Fruit fly (Drosophila melanogaster) whole organism, embryonic: Measurements from ENCODE around the gene CG5181.
A peak's percentile ranks its signal among the peaks of the same experiment; 100 is the strongest.

Experiments
- Bdp1 ChIP-seq: fragments of 200-800 bp; sonication (Bioruptor generic); optimal IDR thresholded peaks from 3 replicates; lab custom pipeline; 2016; ENCODE audit warnings: missing biosample characterization, missing genetic modification characterization
- Bgb ChIP-seq: fragments of 200-800 bp; sonication (Bioruptor generic); IDR thresholded peaks from 2 replicates; pipeline ENCODE4 v1.3.6; 2022; ENCODE audit warnings: missing biosample characterization, missing genetic modification characterization; ENCODE audit not compliant: partially characterized antibody
- CG1024 ChIP-seq: fragments of 200-800 bp; sonication (Bioruptor generic); IDR thresholded peaks from 2 replicates; pipeline ENCODE4 v1.3.6; 2022; ENCODE audit warnings: missing biosample characterization, missing genetic modification characterization
- CG12104 ChIP-seq: fragments of 200-800 bp; sonication (Bioruptor generic); optimal IDR thresholded peaks from 3 replicates; lab custom pipeline; 2016; ENCODE audit warnings: missing biosample characterization, missing genetic modification characterization
- CG12219 ChIP-seq: fragments of 200-800 bp; sonication (Bioruptor generic); optimal IDR thresholded peaks from 3 replicates; lab custom pipeline; 2018; ENCODE audit warnings: missing biosample characterization, mild to moderate bottlenecking, missing genetic modification characterization
- CG13624 ChIP-seq: fragments of 200-800 bp; sonication (Bioruptor generic); optimal IDR thresholded peaks from 2 replicates; lab custom pipeline; 2016; ENCODE audit warnings: missing biosample characterization, missing genetic modification characterization
- CG14050 ChIP-seq: fragments of 200-800 bp; sonication (Bioruptor generic); IDR thresholded peaks from 3 replicates; pipeline ENCODE4 v1.3.6; 2022; ENCODE audit warnings: missing biosample characterization, missing genetic modification characterization
- CG15269 ChIP-seq: fragments of 200-800 bp; sonication (Bioruptor generic); optimal IDR thresholded peaks from 2 replicates; lab custom pipeline; 2018; ENCODE audit warnings: missing biosample characterization, mild to moderate bottlenecking, missing genetic modification characterization, moderate library complexity
- CG1529 ChIP-seq: fragments of 200-800 bp; sonication (Bioruptor generic); optimal IDR thresholded peaks from 3 replicates; lab custom pipeline; 2018; ENCODE audit warnings: missing biosample characterization, missing genetic modification characterization
- CG15514 ChIP-seq: fragments of 200-800 bp; sonication (Bioruptor generic); optimal IDR thresholded peaks from 3 replicates; lab custom pipeline; 2017; ENCODE audit warnings: missing biosample characterization, missing genetic modification characterization, mild to moderate bottlenecking, moderate library complexity, missing genetic modification reagents
- CG17802 ChIP-seq: fragments of 200-800 bp; sonication (Bioruptor generic); optimal IDR thresholded peaks from 2 replicates; lab custom pipeline; 2018; ENCODE audit warnings: missing biosample characterization, mild to moderate bottlenecking, missing genetic modification characterization, moderate library complexity
- CG1792 ChIP-seq: fragments of 200-800 bp; sonication (Bioruptor generic); optimal IDR thresholded peaks from 2 replicates; lab custom pipeline; 2016; ENCODE audit warnings: missing biosample characterization, missing genetic modification characterization
- CG2116 ChIP-seq: fragments of 200-800 bp; sonication (Bioruptor generic); optimal IDR thresholded peaks from 3 replicates; lab custom pipeline; 2018; ENCODE audit warnings: missing biosample characterization, mild to moderate bottlenecking, missing genetic modification characterization
- CG3163 ChIP-seq: fragments of 200-800 bp; sonication (Bioruptor generic); optimal IDR thresholded peaks from 3 replicates; lab custom pipeline; 2016; ENCODE audit warnings: missing biosample characterization, missing genetic modification characterization
- CG34422 ChIP-seq: fragments of 200-800 bp; sonication (Bioruptor generic); IDR thresholded peaks from 3 replicates; pipeline ENCODE4 v1.3.6; 2022; ENCODE audit warnings: missing biosample characterization, missing genetic modification characterization
- CG4404 ChIP-seq: fragments of 200-800 bp; sonication (Bioruptor generic); IDR thresholded peaks from 2 replicates; pipeline ENCODE4 v1.3.6; 2022; ENCODE audit warnings: missing biosample characterization, missing genetic modification characterization
- CG7271 ChIP-seq: fragments of 200-800 bp; sonication (Bioruptor generic); optimal IDR thresholded peaks from 2 replicates; lab custom pipeline; 2018; ENCODE audit warnings: missing biosample characterization, mild to moderate bottlenecking, missing genetic modification characterization, moderate library complexity
- CG8765 ChIP-seq: fragments of 200-800 bp; sonication (Bioruptor generic); IDR thresholded peaks from 2 replicates; pipeline ENCODE4 v1.3.6; 2022; ENCODE audit warnings: missing biosample characterization, missing genetic modification characterization
- CG8924 ChIP-seq: fragments of 200-800 bp; optimal IDR thresholded peaks from 3 replicates; lab custom pipeline; 2019; ENCODE audit warnings: missing biosample characterization, mild to moderate bottlenecking, missing genetic modification characterization, moderate library complexity
- CG9876 ChIP-seq: fragments of 200-800 bp; sonication (Bioruptor generic); optimal IDR thresholded peaks from 2 replicates; lab custom pipeline; 2016; ENCODE audit warnings: missing biosample characterization, missing genetic modification characterization
- Dad ChIP-seq: fragments of 200-800 bp; sonication (Bioruptor generic); optimal IDR thresholded peaks from 3 replicates; lab custom pipeline; 2016; ENCODE audit warnings: missing biosample characterization, missing genetic modification characterization
- Doc3 ChIP-seq: fragments of 200-800 bp; sonication (Bioruptor generic); IDR thresholded peaks from 3 replicates; pipeline ENCODE4 v1.3.6; 2022; ENCODE audit warnings: missing biosample characterization, missing genetic modification characterization; ENCODE audit not compliant: partially characterized antibody
- E2f1 ChIP-seq: fragments of 200-800 bp; sonication (Bioruptor generic); IDR thresholded peaks from 2 replicates; pipeline ENCODE4 v1.3.6; 2022; ENCODE audit warnings: missing biosample characterization, missing genetic modification characterization
- E2f2 ChIP-seq: fragments of 200-800 bp; sonication (Bioruptor generic); IDR thresholded peaks from 2 replicates; pipeline ENCODE4 v1.3.6; 2022; ENCODE audit warnings: missing biosample characterization, missing genetic modification characterization
- Eip74EF ChIP-seq, 2 experiments: fragments of 200-800 bp in 1 of 2; fragments of >200 bp in 1 of 2; sonication (Bioruptor generic) in 1 of 2; optimal IDR thresholded peaks; 2 replicates each; lab custom pipeline; 2017 to 2019; ENCODE audit warnings: missing biosample characterization in 2 of 2, missing genetic modification characterization in 2 of 2, mild to moderate bottlenecking in 1 of 2, moderate library complexity in 1 of 2
- Fer1 ChIP-seq: fragments of 200-800 bp; sonication (Bioruptor generic); optimal IDR thresholded peaks from 2 replicates; lab custom pipeline; 2017; ENCODE audit warnings: missing biosample characterization, mild to moderate bottlenecking, missing genetic modification characterization
- Hr78 ChIP-seq, 2 experiments: fragments of 200-800 bp in 1 of 2; fragments of >200 bp in 1 of 2; sonication (Bioruptor generic) in 1 of 2; optimal IDR thresholded peaks; 2 replicates each; lab custom pipeline; 2017 to 2019; ENCODE audit warnings: missing biosample characterization in 2 of 2, missing genetic modification characterization in 2 of 2, mild to moderate bottlenecking in 1 of 2, moderate library complexity in 1 of 2
- Nf-YB ChIP-seq: fragments of 200-800 bp; sonication (Bioruptor generic); optimal IDR thresholded peaks from 3 replicates; lab custom pipeline; 2019; ENCODE audit warnings: missing biosample characterization, mild to moderate bottlenecking, missing genetic modification characterization, moderate library complexity
- PHDP ChIP-seq: fragments of 200-800 bp; sonication (Bioruptor generic); optimal IDR thresholded peaks from 3 replicates; lab custom pipeline; 2018; ENCODE audit warnings: missing biosample characterization, mild to moderate bottlenecking, missing genetic modification characterization, moderate library complexity
- Rx ChIP-seq: fragments of 200-800 bp; sonication (Bioruptor generic); IDR thresholded peaks from 2 replicates; pipeline ENCODE4 v1.3.6; 2022; ENCODE audit warnings: missing biosample characterization, missing genetic modification characterization
- Side ChIP-seq: fragments of 200-800 bp; sonication (Bioruptor generic); optimal IDR thresholded peaks from 2 replicates; lab custom pipeline; 2016; ENCODE audit warnings: missing biosample characterization, missing genetic modification characterization
- Sin3A ChIP-seq: fragments of >200 bp; optimal IDR thresholded peaks from 2 replicates; lab custom pipeline; 2018
- Spps ChIP-seq: fragments of 200-800 bp; sonication (Bioruptor generic); optimal IDR thresholded peaks from 2 replicates; lab custom pipeline; 2018; ENCODE audit warnings: missing biosample characterization, mild to moderate bottlenecking, missing genetic modification characterization
- Ssrp ChIP-seq: fragments of 200-800 bp; sonication (Bioruptor generic); optimal IDR thresholded peaks from 2 replicates; lab custom pipeline; 2018; ENCODE audit warnings: missing biosample characterization, mild to moderate bottlenecking, missing genetic modification characterization, moderate library complexity
- bcd ChIP-seq: fragments of 200-800 bp; sonication (Bioruptor generic); optimal IDR thresholded peaks from 2 replicates; lab custom pipeline; 2017; ENCODE audit warnings: missing biosample characterization, mild to moderate bottlenecking, missing genetic modification characterization
- cas ChIP-seq: fragments of 200-800 bp; sonication (Bioruptor generic); IDR thresholded peaks from 2 replicates; pipeline ENCODE4 v1.3.6; 2022; ENCODE audit warnings: missing biosample characterization, missing genetic modification characterization
- caup ChIP-seq: fragments of 200-800 bp; sonication (Bioruptor generic); optimal IDR thresholded peaks from 3 replicates; lab custom pipeline; 2017; ENCODE audit warnings: missing biosample characterization, mild to moderate bottlenecking, missing genetic modification characterization, moderate library complexity; ENCODE audit not compliant: severe bottlenecking
- crc ChIP-seq: fragments of 200-800 bp; sonication (Bioruptor generic); optimal IDR thresholded peaks from 2 replicates; lab custom pipeline; 2016; ENCODE audit warnings: missing biosample characterization, missing genetic modification characterization
- grn ChIP-seq: fragments of 200-800 bp; sonication (Bioruptor generic); optimal IDR thresholded peaks from 3 replicates; lab custom pipeline; 2017; ENCODE audit warnings: missing biosample characterization, missing genetic modification characterization
- h ChIP-seq: fragments of >200 bp; optimal IDR thresholded peaks from 2 replicates; lab custom pipeline; 2017
- luna ChIP-seq: fragments of 200-800 bp; sonication (Bioruptor generic); optimal IDR thresholded peaks from 2 replicates; lab custom pipeline; 2016; ENCODE audit warnings: missing biosample characterization, missing genetic modification characterization
- maf-S ChIP-seq: fragments of 200-800 bp; sonication (Bioruptor generic); optimal IDR thresholded peaks from 2 replicates; lab custom pipeline; 2016; ENCODE audit warnings: missing biosample characterization, missing genetic modification characterization
- p53 ChIP-seq: fragments of 200-800 bp; sonication (Bioruptor generic); optimal IDR thresholded peaks from 2 replicates; lab custom pipeline; 2016; ENCODE audit warnings: missing biosample characterization, missing genetic modification characterization
- repo ChIP-seq: fragments of 200-800 bp; sonication (Bioruptor generic); optimal IDR thresholded peaks from 2 replicates; lab custom pipeline; 2016; ENCODE audit warnings: missing biosample characterization, missing genetic modification characterization
- sens ChIP-seq: fragments of 200-800 bp; sonication (Bioruptor generic); peaks from one replicate; lab custom pipeline; 2016; ENCODE audit warnings: missing biosample characterization, missing genetic modification characterization
- shn ChIP-seq: fragments of 200-800 bp; sonication (Bioruptor generic); optimal IDR thresholded peaks from 3 replicates; lab custom pipeline; 2016; ENCODE audit warnings: missing biosample characterization, missing genetic modification characterization
- slbo ChIP-seq: fragments of 200-800 bp; sonication (Bioruptor generic); IDR thresholded peaks from 2 replicates; pipeline ENCODE4 v1.3.6; 2022; ENCODE audit warnings: missing biosample characterization, missing genetic modification characterization
- sna ChIP-seq: fragments of 200-800 bp; sonication (Bioruptor generic); IDR thresholded peaks from 2 replicates; pipeline ENCODE4 v1.3.6; 2022; ENCODE audit warnings: missing biosample characterization, missing genetic modification characterization; ENCODE audit not compliant: partially characterized antibody
- tna ChIP-seq: fragments of 200-800 bp; sonication (Bioruptor generic); IDR thresholded peaks from 2 replicates; pipeline ENCODE4 v1.3.6; 2022; ENCODE audit warnings: missing biosample characterization, missing genetic modification characterization; ENCODE audit not compliant: partially characterized antibody
- unc-4 ChIP-seq: fragments of 200-800 bp; sonication (Bioruptor generic); IDR thresholded peaks from 2 replicates; pipeline ENCODE4 v1.3.6; 2022; ENCODE audit warnings: missing biosample characterization, missing genetic modification characterization; ENCODE audit not compliant: partially characterized antibody

Gene CG5181

DNA sequence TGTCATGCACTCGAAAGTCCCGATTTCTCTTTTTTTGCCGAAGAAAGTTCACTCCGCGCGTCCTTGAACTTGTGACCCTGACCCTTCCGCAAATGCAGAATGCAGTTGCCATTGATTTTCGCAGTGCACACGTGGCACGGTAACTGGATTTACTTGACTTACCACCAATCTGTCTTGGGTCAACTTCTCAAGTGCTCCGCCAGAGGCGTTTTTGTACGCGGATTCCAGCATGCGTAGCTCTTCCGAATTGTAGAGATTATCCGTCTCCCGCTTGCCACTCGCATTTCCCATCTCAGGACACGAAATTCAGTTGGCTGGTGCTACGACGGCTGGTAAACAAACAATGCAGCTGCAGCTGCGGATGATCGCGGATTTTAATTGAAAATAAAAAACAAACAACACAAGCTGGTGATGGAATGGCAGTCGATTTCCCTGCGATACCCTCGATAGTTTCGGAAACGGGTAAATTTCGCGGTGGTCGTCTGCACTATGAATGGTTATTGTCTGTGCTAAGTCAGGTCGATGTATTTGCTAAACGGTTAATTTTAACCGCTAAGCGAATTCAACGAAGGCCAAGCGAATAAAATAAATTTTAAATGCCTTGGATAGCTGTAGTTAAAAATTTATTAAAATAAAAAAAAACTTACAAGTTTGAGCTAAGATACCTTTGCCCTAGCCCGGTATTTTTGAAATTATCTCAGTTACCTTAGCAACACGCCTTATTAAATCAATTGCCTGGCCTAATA, 21.6 kb downstream of the CG5181 start, which contains the start of the genes CG5149 and gudu:
CG5149 (minus strand) TSS at position 441 of the 746 bp plus-strand sequence.
gudu (plus strand) TSS at position 696 of the 746 bp plus-strand sequence.
- TF ChIP-seq CG34422 (GFP tag; lab: Robert Waterston, UW), result no peak
- no peak for TF ChIP-seq CG17802 (tag; lab: Kevin White, UChicago)
- no peak for TF ChIP-seq CG15269 (tag; lab: Kevin White, UChicago)
- no peak for TF ChIP-seq CG12104
- no peak for TF ChIP-seq p53
- TF ChIP-seq Fer1, result peak; percentile 41
- no peak for TF ChIP-seq Nf-YB
- no peak for TF ChIP-seq maf-S
- TF ChIP-seq E2f1 (GFP tag; lab: Robert Waterston, UW), result no peak
- TF ChIP-seq CG8765 (GFP tag; lab: Robert Waterston, UW), result peak; percentile 51
- TF ChIP-seq Hr78 (GFP tag; optimal IDR thresholded peaks at IDR 0.05; lab: Kevin White, UChicago), result peak in 1 of 2 experiments; percentile 90
- TF ChIP-seq crc (GFP tag; lab: Kevin White, UChicago), result no peak
- TF ChIP-seq unc-4, result peak; percentile 88
- peak; percentile 59 for TF ChIP-seq Sin3A
- no peak for TF ChIP-seq CG1024 (GFP tag; lab: Robert Waterston, UW)
- no peak for TF ChIP-seq repo (GFP tag; lab: Kevin White, UChicago)
- no peak for TF ChIP-seq CG1792 (GFP tag; lab: Kevin White, UChicago)
- TF ChIP-seq CG7271 (tag; lab: Kevin White, UChicago), result no peak
- TF ChIP-seq luna (GFP tag; lab: Kevin White, UChicago), result no peak
- peak; percentile 6 for TF ChIP-seq caup (GFP tag; lab: Kevin White, UChicago)
- TF ChIP-seq PHDP (tag; lab: Kevin White, UChicago), result no peak
- no peak for TF ChIP-seq Rx (GFP tag; lab: Robert Waterston, UW)
- no peak for TF ChIP-seq h (lab: Kevin White, UChicago)
- TF ChIP-seq E2f2 (GFP tag; lab: Robert Waterston, UW), result peak; percentile 52
- TF ChIP-seq bcd, result peak; percentile 40
- TF ChIP-seq cas (GFP tag; lab: Robert Waterston, UW), result no peak
- no peak for TF ChIP-seq CG4404 (GFP tag; lab: Robert Waterston, UW)
- TF ChIP-seq slbo, result peak; percentile 26; the same call in 1 of the 2 replicates
- peak; percentile 36 for TF ChIP-seq CG3163
- no peak for TF ChIP-seq shn (GFP tag; lab: Kevin White, UChicago)
- peak; percentile 65 for TF ChIP-seq CG15514 (GFP tag; lab: Kevin White, UChicago)
- TF ChIP-seq grn, result no peak
- TF ChIP-seq Side (GFP tag; lab: Kevin White, UChicago), result no peak
- TF ChIP-seq Spps (tag; lab: Kevin White, UChicago), result no peak
- TF ChIP-seq CG14050, result no peak
- peak; percentile 93 for TF ChIP-seq sens (GFP tag; lab: Kevin White, UChicago)
- no peak for TF ChIP-seq CG12219 (GFP tag; lab: Kevin White, UChicago)
- TF ChIP-seq Doc3 (GFP tag; lab: Robert Waterston, UW), result peak; percentile 83
- no peak for TF ChIP-seq Dad
- TF ChIP-seq tna, result peak; percentile 71
- no peak for TF ChIP-seq CG1529 (GFP tag; lab: Kevin White, UChicago)
- no peak for TF ChIP-seq CG9876
- TF ChIP-seq Eip74EF (GFP tag; optimal IDR thresholded peaks at IDR 0.05; lab: Kevin White, UChicago), result no peak
- TF ChIP-seq sna, result peak; percentile 76
- no peak for TF ChIP-seq Ssrp
- peak; percentile 2 for TF ChIP-seq CG13624 (GFP tag; lab: Kevin White, UChicago)
- no peak for TF ChIP-seq CG8924 (tag; lab: Kevin White, UChicago)
- no peak for TF ChIP-seq Bdp1 (GFP tag; lab: Kevin White, UChicago)
- TF ChIP-seq Bgb (GFP tag; lab: Robert Waterston, UW), result peak; percentile 94
- TF ChIP-seq CG2116 (GFP tag; lab: Kevin White, UChicago), result peak; percentile 47
